Worm (Caenorhabditis elegans) whole organism, midembryonic: ENCODE data around the gene W01D2.6.

Source experiments
- med-1 ChIP-seq: sonication (generic microtip); optimal IDR thresholded peaks from 2 replicates; lab custom pipeline; 2017; ENCODE audit warnings: missing genetic modification characterization, mild to moderate bottlenecking, missing compliant biosample characterization, antibody characterized with exemption, missing genetic modification reagents; ENCODE audit not compliant: insufficient read depth
- ref-1 ChIP-seq: fragments of 200-800 bp; sonication (Bioruptor generic); conservative IDR thresholded peaks from 2 replicates; pipeline ENCODE4 v1.3.6; 2022; ENCODE audit warnings: missing genetic modification reagents, missing genetic modification characterization, missing compliant biosample characterization

DNA sequence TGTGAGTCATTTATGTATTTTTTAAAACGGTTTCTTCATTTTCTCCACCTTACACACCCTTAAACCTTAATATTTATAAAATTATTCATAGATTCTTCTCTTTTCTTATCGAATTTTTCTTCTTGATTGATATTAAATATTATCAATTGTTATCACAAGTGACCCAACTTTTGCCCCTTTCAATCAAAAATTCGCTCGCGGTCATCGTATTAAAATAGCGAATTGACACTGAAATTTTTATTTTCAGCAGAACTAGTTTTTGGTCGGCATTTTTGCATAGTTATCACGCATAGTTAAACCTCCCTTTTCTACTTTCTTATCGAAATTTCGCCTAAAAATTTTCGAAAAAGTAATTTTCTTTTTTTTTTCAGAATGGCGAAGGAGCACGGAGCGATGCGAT, 3.9 kb downstream of the W01D2.6 start:
- TF ChIP-seq med-1 (GFP tag; lab: Kevin White, UChicago) (no peak), ref-1 (GFP tag; lab: Robert Waterston, UW) (no peak)
